Fruit fly (Drosophila melanogaster) whole organism, larva: ENCODE data around the gene Pdhb.

Source experiments
- noc ChIP-seq: fragments of 200-800 bp; sonication (Bioruptor generic); optimal IDR thresholded peaks from 3 replicates; lab custom pipeline; 2019; ENCODE audit warnings: missing biosample characterization, mild to moderate bottlenecking, missing genetic modification characterization, moderate library complexity

The Pdhb gene

dm6 chr3R:29112398-29113150, at the start of gene Pdhb, which contains the start of gene alpha-Man-Ib:
Gene Pdhb (plus strand): TSS chr3R:29113071.
Gene alpha-Man-Ib (minus strand): TSS chr3R:29112822.
- TF ChIP-seq noc, result peak; percentile 60

- TF ChIP-seq noc, result peak; percentile 85
These were observed 49.5 kb upstream of the Pdhb start for dm6 chr3R:29063207-29063920.

dm6 chr3R:29063921-29064460, 48.9 kb upstream of the Pdhb start:
- TF ChIP-seq noc, result no peak

dm6 chr3R:29064682-29065100, 48.2 kb upstream of the Pdhb start:
- TF ChIP-seq noc, result no peak

dm6 chr3R:29066285-29066684, 46.6 kb upstream of the Pdhb start:
- no peak for TF ChIP-seq noc

dm6 chr3R:29067091-29067490, 45.8 kb upstream of the Pdhb start:
- TF ChIP-seq noc, result no peak

- peak; percentile 29 for TF ChIP-seq noc
These were observed 44.3 kb upstream of the Pdhb start for dm6 chr3R:29068430-29069207.

dm6 chr3R:29069208-29070072, 43.4 kb upstream of the Pdhb start:
- TF ChIP-seq noc, result no peak

- TF ChIP-seq noc, result no peak
These were observed 41.7 kb upstream of the Pdhb start for dm6 chr3R:29071141-29071540.

dm6 chr3R:29072834-29073233, 40.0 kb upstream of the Pdhb start:
- TF ChIP-seq noc, result no peak

- peak; percentile 16 for TF ChIP-seq noc
These were observed 38.8 kb upstream of the Pdhb start for dm6 chr3R:29074001-29074609.

dm6 chr3R:29075631-29076398, 37.1 kb upstream of the Pdhb start:
- peak; percentile 19 for TF ChIP-seq noc

dm6 chr3R:29076609-29077008, 36.3 kb upstream of the Pdhb start:
- TF ChIP-seq noc, result no peak

- no peak for TF ChIP-seq noc
These were observed 35.3 kb upstream of the Pdhb start for dm6 chr3R:29077572-29077971.

dm6 chr3R:29082034-29082433, 30.8 kb upstream of the Pdhb start:
- no peak for TF ChIP-seq noc
